Fruit fly (Drosophila melanogaster): ENCODE results near the gene Tom.

DNA sequence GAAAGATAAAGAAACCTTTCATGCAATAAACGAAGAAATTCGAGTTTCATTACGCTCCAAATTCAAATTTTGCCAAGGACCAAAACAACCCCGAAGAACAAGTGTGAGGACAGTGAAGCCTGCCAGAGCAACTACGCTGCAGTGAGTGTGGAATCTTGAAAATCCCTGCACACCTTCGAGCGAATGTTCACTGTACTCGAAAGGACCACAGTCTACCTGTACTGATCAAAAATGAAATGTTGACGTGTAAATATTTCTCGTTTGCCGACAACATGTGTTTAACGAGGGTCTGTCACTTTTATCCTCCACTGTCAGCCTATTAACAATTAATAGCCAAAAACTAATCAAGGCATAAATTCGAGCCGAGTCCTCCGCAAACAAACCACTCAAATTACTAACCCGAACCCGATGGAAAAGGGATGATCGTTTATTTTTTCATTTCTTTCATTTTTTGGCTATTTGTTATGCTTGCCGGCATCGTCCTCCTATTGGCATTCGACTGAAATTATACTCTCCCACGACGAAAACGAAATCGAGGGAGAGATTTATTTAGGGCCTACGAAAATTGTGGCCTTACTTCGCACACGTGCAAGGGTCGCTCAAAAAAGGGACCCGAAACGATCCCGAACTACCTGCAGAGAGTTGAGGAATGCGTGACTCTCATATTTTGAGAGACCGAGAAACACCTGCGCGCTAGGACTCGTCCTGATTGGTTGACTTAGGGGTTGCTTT, 2.9 kb downstream of the Tom start:
- no peak for TF ChIP-seq CG8478 (optimal IDR thresholded peaks at IDR 0.05)
- no peak for TF ChIP-seq psq (optimal IDR thresholded peaks at IDR 0.05)
- TF ChIP-seq Dll (optimal IDR thresholded peaks at IDR 0.05): no peak

All from whole organism.